Fruit fly (Drosophila melanogaster): ENCODE results near the gene Rpn5.

The Rpn5 gene

DNA sequence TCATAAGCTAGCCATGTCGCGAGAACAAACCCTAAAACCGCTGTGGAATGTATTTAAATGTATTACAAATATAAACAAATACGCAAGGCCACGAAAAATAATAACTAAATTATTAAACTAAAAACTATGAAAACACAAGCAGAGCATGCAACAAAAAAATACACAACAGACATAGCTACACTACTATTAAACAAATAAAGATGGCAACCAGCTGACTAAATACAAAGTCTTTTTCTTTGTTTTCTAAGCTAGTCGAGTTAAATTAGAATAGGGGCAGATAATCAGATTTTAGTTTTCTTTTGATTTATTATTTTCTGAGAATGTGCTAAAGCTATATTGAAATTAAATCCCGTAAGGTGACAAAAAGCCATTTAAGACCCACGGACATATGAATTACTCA, 42.6 kb upstream of the Rpn5 start:
- TF ChIP-seq fkh (GFP tag; optimal IDR thresholded peaks at IDR 0.05) (peak; percentile 64), CG6163 (GFP tag; IDR thresholded peaks at IDR 0.05) (no peak), Sox102F (GFP tag; optimal IDR thresholded peaks at IDR 0.05) (no peak), CG10631 (GFP tag; optimal IDR thresholded peaks at IDR 0.05) (no peak), CG8632 (GFP tag; optimal IDR thresholded peaks at IDR 0.05) (no peak)

DNA sequence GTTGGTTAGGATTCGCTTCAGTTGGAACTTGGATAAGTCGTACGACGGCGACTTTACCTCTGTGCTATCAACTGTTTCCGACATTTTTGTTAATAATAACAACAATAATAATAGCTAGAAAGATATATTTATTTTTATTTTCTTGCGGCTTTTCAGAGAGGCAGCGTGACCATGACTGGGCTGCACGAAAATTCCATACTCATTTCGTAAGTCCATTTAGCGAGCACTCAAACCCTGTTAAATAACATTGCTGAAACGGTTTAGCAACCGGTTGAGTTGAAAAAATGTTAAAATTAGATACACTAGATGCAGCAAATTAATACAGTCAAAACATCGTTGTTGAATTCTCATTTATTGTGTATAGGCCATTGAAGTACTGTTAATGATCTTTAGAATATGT, 34.7 kb upstream of the Rpn5 start, which contains the start of gene Dcps:
Dcps (minus strand) TSS at position 181 of the 400 bp plus-strand sequence.
- TF ChIP-seq CG6808 (GFP tag; optimal IDR thresholded peaks at IDR 0.05) (no peak), lz (GFP tag; optimal IDR thresholded peaks at IDR 0.05) (no peak), topi (GFP tag; optimal IDR thresholded peaks at IDR 0.05) (no peak), dsx (GFP tag; optimal IDR thresholded peaks at IDR 0.05; ENCODE audit: poor library complexity, severe bottlenecking) (no peak), vri (GFP tag; optimal IDR thresholded peaks at IDR 0.05) (no peak), cyc (GFP tag; optimal IDR thresholded peaks at IDR 0.05) (no peak), salr (GFP tag; optimal IDR thresholded peaks at IDR 0.05) (no peak), CG16779 (tag; optimal IDR thresholded peaks at IDR 0.05) (no peak), CG6276 (GFP tag; optimal IDR thresholded peaks at IDR 0.05) (no peak), CG11294 (GFP tag; IDR thresholded peaks at IDR 0.05) (no peak), Hr38 (GFP tag; optimal IDR thresholded peaks at IDR 0.05) (no peak), esn (GFP tag; optimal IDR thresholded peaks at IDR 0.05) (no peak), ss (GFP tag; optimal IDR thresholded peaks at IDR 0.05) (no peak), CG9139 (GFP tag; optimal IDR thresholded peaks at IDR 0.05) (no peak), CG3919 (GFP tag; optimal IDR thresholded peaks at IDR 0.05) (no peak)

DNA sequence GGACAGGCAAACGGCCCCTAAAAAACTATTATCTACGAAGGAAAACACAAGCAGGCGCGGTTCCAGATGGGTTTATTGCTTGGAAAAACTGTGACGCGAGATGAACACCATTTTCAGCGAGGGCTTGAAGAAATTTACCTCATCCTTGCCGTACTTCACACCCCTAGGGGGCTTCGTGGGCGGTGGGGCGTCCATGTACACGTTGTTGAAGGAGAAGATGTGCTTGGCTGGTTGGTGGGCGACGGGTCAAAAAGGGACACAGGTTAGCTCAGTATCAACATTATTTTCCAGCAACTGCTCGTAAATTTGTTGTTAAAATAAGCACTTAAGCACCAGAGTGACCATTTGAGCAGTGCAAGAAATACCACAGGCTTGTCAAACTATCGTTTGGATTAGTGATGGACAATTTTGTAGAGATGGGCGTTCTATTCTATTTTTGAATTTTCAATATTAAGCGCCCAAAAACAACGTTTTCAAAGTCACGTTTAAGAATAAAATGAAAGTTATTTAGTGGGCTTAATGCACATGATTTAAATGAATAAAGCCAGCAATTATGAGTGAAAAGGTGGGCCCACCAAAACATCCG, 30.6 kb upstream of the Rpn5 start, which contains the start of gene Sec8:
Sec8 (minus strand) TSS at position 374 of the 586 bp plus-strand sequence.
- TF ChIP-seq CG8319 (GFP tag; optimal IDR thresholded peaks at IDR 0.05) (no peak), Lpt (GFP tag; optimal IDR thresholded peaks at IDR 0.05) (no peak), Met (GFP tag; optimal IDR thresholded peaks at IDR 0.05) (no peak), lz (GFP tag; optimal IDR thresholded peaks at IDR 0.05) (peak; percentile 34), CG3032 (tag; optimal IDR thresholded peaks at IDR 0.05) (no peak), CG6792 (GFP tag; optimal IDR thresholded peaks at IDR 0.05) (no peak), CG31627 (GFP tag; optimal IDR thresholded peaks at IDR 0.05) (peak; percentile 32), Sox14 (GFP tag; optimal IDR thresholded peaks at IDR 0.05) (peak; percentile 45), fkh (GFP tag; optimal IDR thresholded peaks at IDR 0.05) (no peak), Eip93F (GFP tag; optimal IDR thresholded peaks at IDR 0.05) (no peak), CG6276 (GFP tag; optimal IDR thresholded peaks at IDR 0.05) (no peak), svp (GFP tag) (no peak), salr (GFP tag; optimal IDR thresholded peaks at IDR 0.05) (no peak), cyc (GFP tag; optimal IDR thresholded peaks at IDR 0.05) (peak; percentile 23), OdsH (GFP tag; optimal IDR thresholded peaks at IDR 0.05) (no peak), CG10631 (GFP tag; optimal IDR thresholded peaks at IDR 0.05) (no peak), CG8632 (GFP tag; optimal IDR thresholded peaks at IDR 0.05) (no peak), Eip75B (GFP tag; optimal IDR thresholded peaks at IDR 0.05) (no peak), esn (GFP tag; optimal IDR thresholded peaks at IDR 0.05) (peak; percentile 56), Ets96B (tag; optimal IDR thresholded peaks at IDR 0.05) (no peak), CG7368 (GFP tag; optimal IDR thresholded peaks at IDR 0.05) (no peak), eg (GFP tag; IDR thresholded peaks at IDR 0.05) (no peak), achi (GFP tag; optimal IDR thresholded peaks at IDR 0.05) (no peak), Sox15 (GFP tag; optimal IDR thresholded peaks at IDR 0.05) (no peak), CG15336 (GFP tag; IDR thresholded peaks at IDR 0.05) (no peak), Gug (GFP tag; IDR thresholded peaks at IDR 0.05) (no peak), vri (GFP tag; optimal IDR thresholded peaks at IDR 0.05) (no peak)
